Worm (Caenorhabditis elegans) whole organism, L4 larva: Measurements from ENCODE around the gene cct-5.
A peak's percentile ranks its signal among the peaks of the same experiment; 100 is the strongest.

Source experiments
- F49E8.2 ChIP-seq: sonication (generic microtip); optimal IDR thresholded peaks from 2 replicates; lab custom pipeline; 2016; ENCODE audit warnings: missing compliant biosample characterization, mild to moderate bottlenecking, missing genetic modification characterization, borderline replicate concordance
- Y48G9A.11 ChIP-seq: fragments of 200-800 bp; sonication (Bioruptor generic); IDR thresholded peaks from 2 replicates; pipeline ENCODE4 v1.3.6; 2022; ENCODE audit warnings: missing genetic modification reagents, missing genetic modification characterization, missing compliant biosample characterization
- aha-1 ChIP-seq: fragments of 150-350 bp; peaks from one replicate; lab custom pipeline; 2014; ENCODE audit warnings: missing biosample characterization, missing genetic modification characterization
- ama-1 ChIP-seq: fragments of 150-350 bp; optimal IDR thresholded peaks from 2 replicates; lab custom pipeline; 2014; ENCODE audit warnings: inconsistent platforms, mixed read lengths
- attf-4 ChIP-seq: sonication (generic microtip); optimal IDR thresholded peaks from 3 replicates; lab custom pipeline; 2017; ENCODE audit warnings: missing biosample characterization, missing genetic modification characterization
- ceh-82 ChIP-seq: sonication (generic microtip); optimal IDR thresholded peaks from 2 replicates; lab custom pipeline; 2017; ENCODE audit warnings: missing biosample characterization, missing genetic modification characterization
- cey-2 ChIP-seq: sonication (generic microtip); optimal IDR thresholded peaks from 3 replicates; lab custom pipeline; 2017; ENCODE audit warnings: missing genetic modification characterization, mild to moderate bottlenecking, missing compliant biosample characterization, antibody characterized with exemption, borderline replicate concordance; ENCODE audit not compliant: insufficient read depth
- daf-16 ChIP-seq, 3 experiments: sonication (generic microtip); optimal IDR thresholded peaks; 2 replicates each; lab custom pipeline; 2016 to 2017; ENCODE audit warnings: missing genetic modification characterization in 3 of 3, missing genetic modification reagents in 3 of 3, mild to moderate bottlenecking in 2 of 3, missing compliant biosample characterization in 2 of 3, missing biosample characterization in 1 of 3, moderate library complexity in 1 of 3
- daf-19 ChIP-seq: fragments of 200-800 bp; sonication (Bioruptor generic); conservative IDR thresholded peaks from 2 replicates; pipeline ENCODE4 v1.3.6; 2022; ENCODE audit warnings: missing genetic modification characterization, missing compliant biosample characterization
- daf-8 ChIP-seq: fragments of 200-800 bp; sonication (Bioruptor generic); IDR thresholded peaks from 2 replicates; pipeline ENCODE4 v1.3.6; 2022; ENCODE audit warnings: missing genetic modification characterization, missing compliant biosample characterization
- dmd-8 ChIP-seq: fragments of 200-800 bp; sonication (Bioruptor generic); IDR thresholded peaks from 2 replicates; pipeline ENCODE4 v1.3.6; 2022; ENCODE audit warnings: missing genetic modification characterization, missing compliant biosample characterization
- dmd-9 ChIP-seq: fragments of 200-800 bp; sonication (Bioruptor generic); IDR thresholded peaks from 2 replicates; pipeline ENCODE4 v1.3.6; 2022; ENCODE audit warnings: missing genetic modification reagents, missing genetic modification characterization, missing compliant biosample characterization
- hlh-11 ChIP-seq: fragments of 200-800 bp; sonication (Bioruptor generic); optimal IDR thresholded peaks from 2 replicates; lab custom pipeline; 2018; ENCODE audit warnings: mild to moderate bottlenecking, missing genetic modification characterization, missing compliant biosample characterization
- hmg-1.1 ChIP-seq: fragments of 200-800 bp; sonication (Bioruptor generic); IDR thresholded peaks from 2 replicates; pipeline ENCODE4 v1.3.6; 2022; ENCODE audit warnings: missing genetic modification reagents, missing genetic modification characterization, missing compliant biosample characterization
- lin-38 ChIP-seq: fragments of 200-800 bp; sonication (Bioruptor generic); IDR thresholded peaks from 2 replicates; pipeline ENCODE4 v1.3.6; 2022; ENCODE audit warnings: missing genetic modification reagents, missing genetic modification characterization, missing compliant biosample characterization
- madf-5 ChIP-seq, 2 experiments: fragments of 200-800 bp; sonication (Bioruptor generic); IDR thresholded peaks; 2 replicates each; pipeline ENCODE4 v1.3.6; 2022; ENCODE audit warnings: missing compliant biosample characterization in 2 of 2, missing genetic modification characterization in 2 of 2
- madf-9 ChIP-seq: fragments of 200-800 bp; sonication (Bioruptor generic); conservative IDR thresholded peaks from 2 replicates; pipeline ENCODE4 v1.3.6; 2022; ENCODE audit warnings: missing genetic modification reagents, missing genetic modification characterization, missing compliant biosample characterization
- mep-1 ChIP-seq: fragments of 150-350 bp; sonication (generic microtip); optimal IDR thresholded peaks from 3 replicates; lab custom pipeline; 2014; ENCODE audit warnings: missing biosample characterization, missing genetic modification characterization
- nhr-111 ChIP-seq: fragments of 200-800 bp; sonication (Bioruptor generic); optimal IDR thresholded peaks from 2 replicates; lab custom pipeline; 2018; ENCODE audit warnings: mild to moderate bottlenecking, missing genetic modification characterization, missing compliant biosample characterization
- nhr-28 ChIP-seq: fragments of 150-350 bp; optimal IDR thresholded peaks from 2 replicates; lab custom pipeline; 2014; ENCODE audit warnings: missing biosample characterization, missing genetic modification characterization
- nhr-41 ChIP-seq: fragments of 200-800 bp; sonication (Bioruptor generic); IDR thresholded peaks from 2 replicates; pipeline ENCODE4 v1.3.6; 2022; ENCODE audit warnings: missing genetic modification reagents, missing genetic modification characterization, missing compliant biosample characterization
- nhr-48 ChIP-seq: sonication (generic microtip); optimal IDR thresholded peaks from 2 replicates; lab custom pipeline; 2016; ENCODE audit warnings: mild to moderate bottlenecking, missing genetic modification characterization, missing compliant biosample characterization
- nhr-76 ChIP-seq: fragments of 150-350 bp; optimal IDR thresholded peaks from 2 replicates; lab custom pipeline; 2014; ENCODE audit warnings: missing biosample characterization, missing genetic modification characterization
- pha-4 ChIP-seq, 2 experiments: fragments of 150-350 bp in 1 of 2; fragments of 200-800 bp in 1 of 2; sonication (Bioruptor generic) in 1 of 2; IDR thresholded peaks in 1 of 2; optimal IDR thresholded peaks in 1 of 2; 2 replicates each; pipeline versions ENCODE4 v1.3.6 to Lab custom; 2014 to 2022; ENCODE audit warnings: missing genetic modification characterization in 2 of 2, missing genetic modification reagents in 2 of 2, missing biosample characterization in 1 of 2, missing compliant biosample characterization in 1 of 2
- rbr-2 ChIP-seq: sonication (generic microtip); optimal IDR thresholded peaks from 2 replicates; lab custom pipeline; 2016; ENCODE audit warnings: missing genotype, missing genetic modification characterization, missing compliant biosample characterization
- saeg-2 ChIP-seq: fragments of 200-800 bp; sonication (Bioruptor generic); IDR thresholded peaks from 2 replicates; pipeline ENCODE4 v1.3.6; 2022; ENCODE audit warnings: missing genetic modification reagents, missing genetic modification characterization, missing compliant biosample characterization
- sdz-12 ChIP-seq: fragments of 200-800 bp; sonication (Bioruptor generic); optimal IDR thresholded peaks from 2 replicates; lab custom pipeline; 2018; ENCODE audit warnings: mild to moderate bottlenecking, missing genetic modification characterization, missing compliant biosample characterization
- set-16 ChIP-seq: fragments of 200-800 bp; sonication (Bioruptor generic); IDR thresholded peaks from 2 replicates; pipeline ENCODE4 v1.3.6; 2022; ENCODE audit warnings: missing genetic modification reagents, missing genetic modification characterization, missing compliant biosample characterization
- snpc-1.2 ChIP-seq: fragments of 200-800 bp; sonication (Bioruptor generic); IDR thresholded peaks from 2 replicates; pipeline ENCODE4 v1.3.6; 2022; ENCODE audit warnings: missing genetic modification reagents, missing genetic modification characterization, missing compliant biosample characterization
- tag-97 ChIP-seq: fragments of 200-800 bp; sonication (Bioruptor generic); IDR thresholded peaks from 2 replicates; pipeline ENCODE4 v1.3.6; 2022; ENCODE audit warnings: missing genetic modification characterization, missing compliant biosample characterization
- tra-1 ChIP-seq: fragments of 200-800 bp; sonication (Bioruptor generic); IDR thresholded peaks from 2 replicates; pipeline ENCODE4 v1.3.6; 2022; ENCODE audit warnings: missing genetic modification reagents, missing genetic modification characterization, missing compliant biosample characterization
- unc-130 ChIP-seq: sonication (generic microtip); optimal IDR thresholded peaks from 2 replicates; lab custom pipeline; 2016; ENCODE audit warnings: missing genetic modification reagents, missing genetic modification characterization, missing compliant biosample characterization
- unc-62 ChIP-seq, 3 experiments: fragments of 150-350 bp in 1 of 3; sonication (generic microtip); optimal IDR thresholded peaks in 2 of 3; peaks in 1 of 3; 1 replicate in 1 of 3; 2 replicates in 2 of 3; lab custom pipeline; 2014 to 2017; ENCODE audit warnings: missing biosample characterization in 3 of 3, missing genetic modification characterization in 3 of 3, missing genetic modification reagents in 3 of 3, missing genotype in 1 of 3
- vab-7 ChIP-seq: fragments of 200-800 bp; sonication (Bioruptor generic); IDR thresholded peaks from 2 replicates; pipeline ENCODE4 v1.3.6; 2022; ENCODE audit warnings: missing genetic modification reagents, missing genetic modification characterization, missing compliant biosample characterization
- zfp-2 ChIP-seq: sonication (generic microtip); optimal IDR thresholded peaks from 2 replicates; lab custom pipeline; 2016; ENCODE audit warnings: mild to moderate bottlenecking, missing genetic modification characterization, missing compliant biosample characterization
- zfp-3 ChIP-seq: fragments of 200-800 bp; sonication (Bioruptor generic); conservative IDR thresholded peaks from 2 replicates; pipeline ENCODE4 v1.3.6; 2022; ENCODE audit warnings: missing genetic modification reagents, missing genetic modification characterization, missing compliant biosample characterization
- zip-2 ChIP-seq: fragments of 150-350 bp; optimal IDR thresholded peaks from 2 replicates; lab custom pipeline; 2014; ENCODE audit warnings: missing biosample characterization, missing genetic modification characterization
- ztf-11 ChIP-seq: fragments of 150-350 bp; optimal IDR thresholded peaks from 2 replicates; lab custom pipeline; 2014; ENCODE audit warnings: missing biosample characterization, missing genetic modification characterization

The cct-5 gene

DNA sequence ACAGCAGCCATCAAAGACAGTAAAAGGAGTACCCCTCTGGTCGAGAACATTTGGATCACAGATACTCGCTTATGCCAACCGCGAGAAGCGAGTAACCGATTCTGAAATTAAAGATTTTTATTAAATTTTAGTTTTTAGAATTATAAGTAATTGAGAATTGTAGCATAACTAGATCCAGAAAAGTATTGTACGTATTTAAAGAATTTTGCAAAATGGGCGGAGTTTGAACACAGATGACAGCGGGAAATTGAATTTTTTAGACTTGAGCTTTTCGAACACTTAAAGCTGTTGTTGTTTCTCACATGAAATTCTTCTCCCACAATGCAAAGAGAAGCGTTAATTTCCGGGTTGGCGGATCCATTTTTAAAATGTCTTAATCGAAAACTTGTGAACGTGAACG lies 30.4 kb downstream of the cct-5 start, which contains the start of gene ins-17 (continued):
- no peak for TF ChIP-seq cey-2
- TF ChIP-seq, all 104 proteins: peak for 0

DNA sequence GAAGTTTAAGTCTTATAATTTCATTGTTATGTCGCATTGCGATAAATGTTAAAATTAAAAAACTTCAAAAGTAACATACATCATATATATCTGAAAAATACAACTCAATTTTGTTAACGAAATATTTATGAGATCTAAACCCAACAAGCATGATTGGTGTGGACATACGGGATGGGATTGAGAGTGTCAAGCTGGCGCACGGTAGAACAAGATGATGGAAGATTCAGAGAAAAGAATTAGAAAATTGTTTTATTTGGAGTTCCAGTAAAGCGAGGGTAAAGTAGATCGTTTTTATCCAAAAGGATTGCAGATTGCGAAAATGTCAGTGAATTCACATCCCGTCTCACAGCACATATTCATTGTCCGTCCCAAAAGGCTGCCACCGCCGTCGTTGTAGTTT lies 31.1 kb downstream of the cct-5 start:
- TF ChIP-seq ztf-11 (tag; lab: Kevin White, UChicago) (no peak), daf-16 (GFP tag; optimal IDR thresholded peaks at IDR 0.05; lab: Kevin White, UChicago) (no peak), daf-16 (tag; optimal IDR thresholded peaks at IDR 0.05; lab: Kevin White, UChicago) (no peak), zip-2 (tag; lab: Kevin White, UChicago) (no peak), hmg-1.1 (GFP tag; lab: Robert Waterston, UW) (no peak), attf-4 (no peak), daf-8 (GFP tag; lab: Robert Waterston, UW) (no peak), dmd-9 (GFP tag; lab: Robert Waterston, UW) (no peak), hlh-11 (tag; lab: Kevin White, UChicago) (no peak), snpc-1.2 (peak; percentile 49; the same call in 1 of the 2 replicates), vab-7 (GFP tag; lab: Robert Waterston, UW) (no peak), zfp-3 (GFP tag; lab: Robert Waterston, UW) (no peak), ceh-82 (tag; lab: Kevin White, UChicago) (no peak), madf-9 (GFP tag; lab: Robert Waterston, UW) (no peak), pha-4 (GFP tag; IDR thresholded peaks at IDR 0.05; lab: Robert Waterston, UW) (0 out of 2 replicates have a peak, but pooled peaks have one; percentile 32), pha-4 (tag; optimal IDR thresholded peaks at IDR 0.05; lab: Kevin White, UChicago) (no peak), rbr-2 (tag; lab: Kevin White, UChicago) (no peak), nhr-41 (GFP tag; lab: Robert Waterston, UW) (no peak), nhr-111 (no peak), ama-1 (lab: Kevin White, UChicago) (no peak), unc-130 (GFP tag; lab: Kevin White, UChicago) (peak; percentile 7), nhr-48 (no peak), aha-1 (no peak), nhr-76 (tag; lab: Kevin White, UChicago) (no peak), set-16 (GFP tag; lab: Robert Waterston, UW) (no peak), sdz-12 (GFP tag; lab: Kevin White, UChicago) (no peak), nhr-28 (tag; lab: Kevin White, UChicago) (no peak), Y48G9A.11 (GFP tag; lab: Robert Waterston, UW) (peak; percentile 53; the same call in 1 of the 2 replicates), mep-1 (tag; lab: Kevin White, UChicago) (no peak), daf-19 (GFP tag; lab: Robert Waterston, UW) (no peak), zfp-2 (tag; lab: Kevin White, UChicago) (no peak), saeg-2 (GFP tag; lab: Robert Waterston, UW) (no peak), F49E8.2 (tag; lab: Kevin White, UChicago) (peak; percentile 71), tra-1 (GFP tag; lab: Robert Waterston, UW) (0 out of 2 replicates have a peak, but pooled peaks have one; percentile 33), madf-5 (GFP tag; IDR thresholded peaks at IDR 0.05; lab: Robert Waterston, UW) (0 out of 4 replicates have a peak, but pooled peaks of 1 of the 2 experiments have one; percentile 21), lin-38 (GFP tag; lab: Robert Waterston, UW) (peak; percentile 57)

DNA sequence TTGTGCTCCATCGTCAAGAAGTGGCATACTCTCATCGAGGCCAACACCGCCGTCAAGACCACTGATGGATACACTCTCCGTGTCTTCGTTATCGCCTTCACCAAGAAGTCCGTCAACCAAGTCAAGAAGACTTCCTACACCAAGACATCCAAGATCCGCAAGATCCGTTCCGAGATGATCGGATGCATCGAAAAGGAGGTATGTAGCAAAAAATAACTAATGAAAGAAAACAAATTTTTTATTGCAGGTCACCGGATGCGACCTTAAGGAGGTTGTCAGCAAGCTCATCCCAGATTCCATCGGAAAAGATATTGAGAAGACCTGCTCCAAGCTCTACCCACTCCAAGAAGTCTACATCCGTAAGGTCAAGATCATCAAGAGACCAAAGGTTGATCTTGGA lies 31.6 kb downstream of the cct-5 start:
- TF ChIP-seq unc-62 (GFP tag; optimal IDR thresholded peaks at IDR 0.05 in 1 of 2; lab: Kevin White, UChicago) (peak in 1 of 2 experiments; percentile 95), unc-62 (tag; optimal IDR thresholded peaks at IDR 0.05; lab: Kevin White, UChicago) (no peak), nhr-111 (no peak), madf-9 (GFP tag; lab: Robert Waterston, UW) (no peak), tag-97 (GFP tag; lab: Robert Waterston, UW) (no peak), dmd-8 (GFP tag; lab: Robert Waterston, UW) (0 out of 2 replicates have a peak, but pooled peaks have one; percentile 27)
